Fruit fly (Drosophila melanogaster) whole organism, embryonic: ENCODE results near the gene CG2247.
A peak's percentile ranks its signal among the peaks of the same experiment; 100 is the strongest.

Experiments used
- CG10565 ChIP-seq: fragments of 200-800 bp; sonication (Bioruptor generic); optimal IDR thresholded peaks from 3 replicates; lab custom pipeline; 2016; ENCODE audit warnings: missing biosample characterization, mild to moderate bottlenecking, missing genetic modification characterization
- CG12071 ChIP-seq: fragments of 200-800 bp; sonication (Bioruptor generic); optimal IDR thresholded peaks from 3 replicates; lab custom pipeline; 2018; ENCODE audit warnings: missing biosample characterization, mild to moderate bottlenecking, missing genetic modification characterization
- CG1233 ChIP-seq: fragments of 200-800 bp; sonication (Bioruptor generic); optimal IDR thresholded peaks from 4 replicates; lab custom pipeline; 2018; ENCODE audit warnings: missing biosample characterization, mild to moderate bottlenecking, missing genetic modification characterization
- CG12942 ChIP-seq: fragments of 200-800 bp; sonication (Bioruptor generic); optimal IDR thresholded peaks from 3 replicates; lab custom pipeline; 2016; ENCODE audit warnings: missing biosample characterization, missing genetic modification characterization
- CG14050 ChIP-seq: fragments of 200-800 bp; sonication (Bioruptor generic); IDR thresholded peaks from 3 replicates; pipeline ENCODE4 v1.3.6; 2022; ENCODE audit warnings: missing biosample characterization, missing genetic modification characterization
- CG1603 ChIP-seq: fragments of 200-800 bp; sonication (Bioruptor generic); optimal IDR thresholded peaks from 2 replicates; lab custom pipeline; 2019; ENCODE audit warnings: missing biosample characterization, mild to moderate bottlenecking, missing genetic modification characterization, moderate library complexity
- CG17385 ChIP-seq: fragments of 200-800 bp; sonication (Bioruptor generic); optimal IDR thresholded peaks from 3 replicates; lab custom pipeline; 2018; ENCODE audit warnings: missing biosample characterization, mild to moderate bottlenecking, missing genetic modification characterization
- CG17912 ChIP-seq: fragments of 200-800 bp; sonication (Bioruptor generic); optimal IDR thresholded peaks from 2 replicates; lab custom pipeline; 2018; ENCODE audit warnings: missing biosample characterization, mild to moderate bottlenecking, missing genetic modification characterization
- CG2875 ChIP-seq: fragments of 200-800 bp; sonication (Bioruptor generic); optimal IDR thresholded peaks from 2 replicates; lab custom pipeline; 2017; ENCODE audit warnings: missing biosample characterization, mild to moderate bottlenecking, missing genetic modification characterization, missing genetic modification reagents
- CG3065 ChIP-seq: fragments of 200-800 bp; sonication (Bioruptor generic); optimal IDR thresholded peaks from 2 replicates; lab custom pipeline; 2016; ENCODE audit warnings: missing biosample characterization, missing genetic modification characterization
- CG31388 ChIP-seq: fragments of 200-800 bp; sonication (Bioruptor generic); optimal IDR thresholded peaks from 2 replicates; lab custom pipeline; 2016; ENCODE audit warnings: missing biosample characterization, missing genetic modification characterization
- CG3163 ChIP-seq: fragments of 200-800 bp; sonication (Bioruptor generic); optimal IDR thresholded peaks from 3 replicates; lab custom pipeline; 2016; ENCODE audit warnings: missing biosample characterization, missing genetic modification characterization
- CG4328 ChIP-seq: fragments of 200-800 bp; sonication (Bioruptor generic); optimal IDR thresholded peaks from 3 replicates; lab custom pipeline; 2017; ENCODE audit warnings: missing biosample characterization, missing genetic modification reagents, missing genetic modification characterization
- CG6654 ChIP-seq: fragments of 200-800 bp; sonication (Bioruptor generic); optimal IDR thresholded peaks from 2 replicates; lab custom pipeline; 2017; ENCODE audit warnings: missing biosample characterization, mild to moderate bottlenecking, missing genetic modification characterization
- CG7357 ChIP-seq: fragments of 200-800 bp; sonication (Bioruptor generic); IDR thresholded peaks from 3 replicates; pipeline ENCODE4 v1.3.6; 2022; ENCODE audit warnings: missing biosample characterization, missing genetic modification characterization
- CG8281 ChIP-seq: fragments of 200-800 bp; sonication (Bioruptor generic); optimal IDR thresholded peaks from 2 replicates; lab custom pipeline; 2018; ENCODE audit warnings: missing biosample characterization, mild to moderate bottlenecking, missing genetic modification characterization, moderate library complexity
- CG9437 ChIP-seq: fragments of 200-800 bp; sonication (Bioruptor generic); optimal IDR thresholded peaks from 2 replicates; lab custom pipeline; 2018; ENCODE audit warnings: missing biosample characterization, mild to moderate bottlenecking, missing genetic modification characterization
- CG9797 ChIP-seq: fragments of 200-800 bp; sonication (Bioruptor generic); optimal IDR thresholded peaks from 3 replicates; lab custom pipeline; 2018; ENCODE audit warnings: missing biosample characterization, mild to moderate bottlenecking, missing genetic modification characterization
- CkIIα-i1 ChIP-seq: fragments of 200-800 bp; sonication (Bioruptor generic); IDR thresholded peaks from 2 replicates; pipeline ENCODE4 v1.3.6; 2022; ENCODE audit warnings: missing biosample characterization, missing genetic modification characterization
- Dbx ChIP-seq: fragments of 200-800 bp; sonication (Bioruptor generic); IDR thresholded peaks from 3 replicates; pipeline ENCODE4 v1.3.6; 2022; ENCODE audit warnings: missing biosample characterization, missing genetic modification characterization
- Dfd ChIP-seq, 2 experiments: fragments of >200 bp; optimal IDR thresholded peaks; 2 replicates each; lab custom pipeline; 2017; ENCODE audit warnings: missing biosample characterization in 2 of 2, missing genetic modification characterization in 2 of 2
- Dll ChIP-seq: fragments of 200-800 bp; sonication (Bioruptor generic); IDR thresholded peaks from 4 replicates; pipeline ENCODE4 v1.3.6; 2022; ENCODE audit warnings: missing biosample characterization, missing genetic modification characterization; ENCODE audit not compliant: partially characterized antibody
- HLH4C ChIP-seq: fragments of 200-800 bp; sonication (Bioruptor generic); IDR thresholded peaks from 3 replicates; pipeline ENCODE4 v1.3.6; 2022; ENCODE audit warnings: missing biosample characterization, missing genetic modification characterization; ENCODE audit not compliant: partially characterized antibody
- MESR4 ChIP-seq: fragments of 200-800 bp; sonication (Bioruptor generic); optimal IDR thresholded peaks from 2 replicates; lab custom pipeline; 2018; ENCODE audit warnings: missing biosample characterization, mild to moderate bottlenecking, missing genetic modification characterization, moderate library complexity
- NFAT ChIP-seq: fragments of 200-800 bp; sonication (Bioruptor generic); IDR thresholded peaks from 2 replicates; pipeline ENCODE4 v1.3.6; 2022; ENCODE audit warnings: missing biosample characterization, missing genetic modification characterization
- Nf-YC ChIP-seq: fragments of 200-800 bp; optimal IDR thresholded peaks from 3 replicates; lab custom pipeline; 2019; ENCODE audit warnings: missing biosample characterization, mild to moderate bottlenecking, missing genetic modification characterization, moderate library complexity
- Scr ChIP-seq: fragments of 200-800 bp; sonication (Bioruptor generic); IDR thresholded peaks from 2 replicates; pipeline ENCODE4 v1.3.6; 2022; ENCODE audit warnings: missing biosample characterization, missing genetic modification characterization; ENCODE audit not compliant: partially characterized antibody
- Sry-β ChIP-seq: fragments of 200-800 bp; sonication (Bioruptor generic); optimal IDR thresholded peaks from 2 replicates; lab custom pipeline; 2018; ENCODE audit warnings: missing biosample characterization, mild to moderate bottlenecking, missing genetic modification characterization, moderate library complexity
- Taf1 ChIP-seq: fragments of 200-800 bp; sonication (Bioruptor generic); IDR thresholded peaks from 2 replicates; pipeline ENCODE4 v1.3.6; 2022; ENCODE audit warnings: missing biosample characterization, missing genetic modification characterization
- Tbp ChIP-seq: fragments of >200 bp; optimal IDR thresholded peaks from 2 replicates; lab custom pipeline; 2018; ENCODE audit warnings: missing biosample characterization, missing genetic modification characterization
- Xrp1 ChIP-seq: fragments of 200-800 bp; sonication (Bioruptor generic); IDR thresholded peaks from 2 replicates; pipeline ENCODE4 v1.3.6; 2022; ENCODE audit warnings: missing biosample characterization, missing genetic modification characterization
- bab2 ChIP-seq: fragments of 200-800 bp; sonication (Bioruptor generic); optimal IDR thresholded peaks from 2 replicates; lab custom pipeline; 2016; ENCODE audit warnings: missing biosample characterization, missing genetic modification characterization
- bigmax ChIP-seq: fragments of 200-800 bp; sonication (Bioruptor generic); optimal IDR thresholded peaks from 2 replicates; lab custom pipeline; 2018; ENCODE audit warnings: missing biosample characterization, mild to moderate bottlenecking, missing genetic modification characterization
- cato ChIP-seq: fragments of 200-800 bp; sonication (Bioruptor generic); optimal IDR thresholded peaks from 2 replicates; lab custom pipeline; 2016; ENCODE audit warnings: missing biosample characterization, missing genetic modification characterization, borderline replicate concordance
- chm ChIP-seq: fragments of 200-800 bp; sonication (Bioruptor generic); IDR thresholded peaks from 2 replicates; pipeline ENCODE4 v1.3.6; 2022; ENCODE audit warnings: missing biosample characterization, missing genetic modification characterization
- inv ChIP-seq: fragments of 200-800 bp; sonication (Bioruptor generic); IDR thresholded peaks from 2 replicates; pipeline ENCODE4 v1.3.6; 2022; ENCODE audit warnings: missing biosample characterization, missing genetic modification characterization; ENCODE audit not compliant: partially characterized antibody
- jing ChIP-seq: fragments of 200-800 bp; sonication (Bioruptor generic); optimal IDR thresholded peaks from 2 replicates; lab custom pipeline; 2018; ENCODE audit warnings: missing biosample characterization, mild to moderate bottlenecking, missing genetic modification characterization
- lab ChIP-seq: fragments of 200-800 bp; sonication (Bioruptor generic); optimal IDR thresholded peaks from 3 replicates; lab custom pipeline; 2017; ENCODE audit warnings: missing biosample characterization, missing genetic modification characterization, mild to moderate bottlenecking, moderate library complexity, missing genetic modification reagents
- mam ChIP-seq: fragments of 200-800 bp; sonication (Bioruptor generic); optimal IDR thresholded peaks from 3 replicates; lab custom pipeline; 2016; ENCODE audit warnings: missing biosample characterization, missing genetic modification characterization
- nerfin-1 ChIP-seq: fragments of 200-800 bp; sonication (Bioruptor generic); optimal IDR thresholded peaks from 3 replicates; lab custom pipeline; 2019; ENCODE audit warnings: missing biosample characterization, mild to moderate bottlenecking, missing genetic modification characterization, moderate library complexity
- pan ChIP-seq, 4 experiments: fragments of >200 bp in 3 of 4; fragments of 200-800 bp in 1 of 4; sonication (Bioruptor generic) in 1 of 4; optimal IDR thresholded peaks in 3 of 4; IDR thresholded peaks in 1 of 4; 2 replicates each; pipeline versions ENCODE4 v1.3.6 to Lab custom; 2017 to 2022; ENCODE audit warnings: missing biosample characterization in 2 of 4, missing genetic modification characterization in 2 of 4, mixed read lengths in 1 of 4
- phol ChIP-seq: fragments of 200-800 bp; sonication (Bioruptor generic); optimal IDR thresholded peaks from 3 replicates; lab custom pipeline; 2018; ENCODE audit warnings: missing biosample characterization, mild to moderate bottlenecking, missing genetic modification characterization, moderate library complexity
- pros ChIP-seq: fragments of 200-800 bp; sonication (Bioruptor generic); optimal IDR thresholded peaks from 3 replicates; lab custom pipeline; 2019; ENCODE audit warnings: missing biosample characterization, mild to moderate bottlenecking, missing genetic modification characterization, moderate library complexity
- slp2 ChIP-seq: fragments of 200-800 bp; sonication (Bioruptor generic); optimal IDR thresholded peaks from 2 replicates; lab custom pipeline; 2016; ENCODE audit warnings: missing biosample characterization, missing genetic modification characterization
- tll ChIP-seq, 2 experiments: fragments of 200-800 bp in 1 of 2; fragments of >200 bp in 1 of 2; sonication (Bioruptor generic) in 1 of 2; optimal IDR thresholded peaks; 2 replicates each; lab custom pipeline; 2017 to 2019; ENCODE audit warnings: missing biosample characterization in 2 of 2, missing genetic modification characterization in 2 of 2, mild to moderate bottlenecking in 1 of 2, moderate library complexity in 1 of 2
- vfl ChIP-seq: fragments of 200-800 bp; sonication (Bioruptor generic); optimal IDR thresholded peaks from 2 replicates; lab custom pipeline; 2016; ENCODE audit warnings: missing biosample characterization, missing genetic modification characterization
- yki ChIP-seq: fragments of >200 bp; optimal IDR thresholded peaks from 3 replicates; lab custom pipeline; 2018

The CG2247 gene

dm6 chrX:11559728-11560724 is 51.4 kb downstream of the CG2247 start (continued):
- TF ChIP-seq slp2 (no peak), yki (no peak), Scr (GFP tag; lab: Robert Waterston, UW) (no peak), Dll (GFP tag; lab: Robert Waterston, UW) (no peak), lab (GFP tag; lab: Kevin White, UChicago) (peak; percentile 91), Dfd (GFP tag; optimal IDR thresholded peaks at IDR 0.05; lab: Kevin White, UChicago) (no peak), pan (optimal IDR thresholded peaks at IDR 0.05; lab: Kevin White, UChicago) (no peak), pan (GFP tag; optimal IDR thresholded peaks at IDR 0.05 in 1 of 2, IDR thresholded peaks at IDR 0.05 in 1 of 2) (peak in 1 of 2 experiments; percentile 65), phol (peak; percentile 86), CG10565 (GFP tag; lab: Kevin White, UChicago) (no peak), Dbx (GFP tag; lab: Robert Waterston, UW) (peak; percentile 70; the same call in 2 of the 3 replicates), Taf1 (GFP tag; lab: Robert Waterston, UW) (peak; percentile 62), MESR4 (GFP tag; lab: Kevin White, UChicago) (no peak), CG2875 (GFP tag; lab: Kevin White, UChicago) (peak; percentile 67), Sry-β (GFP tag; lab: Kevin White, UChicago) (no peak), CG31388 (GFP tag; lab: Kevin White, UChicago) (peak; percentile 47), Nf-YC (tag; lab: Kevin White, UChicago) (peak; percentile 84), CG17912 (GFP tag; lab: Kevin White, UChicago) (no peak), CG7357 (GFP tag; lab: Robert Waterston, UW) (peak; percentile 60; the same call in 2 of the 3 replicates), CG12942 (GFP tag; lab: Kevin White, UChicago) (peak; percentile 56), CG3065 (GFP tag; lab: Kevin White, UChicago) (peak; percentile 37), HLH4C (GFP tag; lab: Robert Waterston, UW) (no peak), CG4328 (GFP tag; lab: Kevin White, UChicago) (peak; percentile 85), CG9797 (no peak), CG1233 (GFP tag; lab: Kevin White, UChicago) (peak; percentile 83), CG9437 (peak; percentile 85), tll (GFP tag; optimal IDR thresholded peaks at IDR 0.05; lab: Kevin White, UChicago) (no peak), CG12071 (GFP tag; lab: Kevin White, UChicago) (peak; percentile 37), Tbp (no peak), CG8281 (peak; percentile 61), vfl (GFP tag; lab: Kevin White, UChicago) (no peak), chm (GFP tag; lab: Robert Waterston, UW) (0 out of 2 replicates have a peak, but pooled peaks have one; percentile 7), CG17385 (GFP tag; lab: Kevin White, UChicago) (peak; percentile 86), pros (GFP tag; lab: Kevin White, UChicago) (peak; percentile 14), Xrp1 (GFP tag; lab: Robert Waterston, UW) (peak; percentile 64; the same call in 1 of the 2 replicates), inv (GFP tag; lab: Robert Waterston, UW) (no peak), CkIIα-i1 (GFP tag; lab: Robert Waterston, UW) (no peak), mam (GFP tag; lab: Kevin White, UChicago) (peak; percentile 58), CG1603 (no peak), bab2 (GFP tag; lab: Kevin White, UChicago) (peak; percentile 47), jing (peak; percentile 66), CG6654 (GFP tag; lab: Kevin White, UChicago) (peak; percentile 57), CG14050 (peak; percentile 48; the same call in 2 of the 3 replicates), cato (GFP tag; lab: Kevin White, UChicago) (peak; percentile 52), NFAT (no peak; the same call in 1 of the 2 replicates), CG3163 (GFP tag; lab: Kevin White, UChicago) (peak; percentile 11), nerfin-1 (tag; lab: Kevin White, UChicago) (peak; percentile 82), bigmax (GFP tag; lab: Kevin White, UChicago) (no peak)
